Worm (Caenorhabditis elegans): ENCODE data around the gene Y25C1A.2.

ce11 chrII:3078496-3078895 is 33.9 kb upstream of the Y25C1A.2 start, which contains the start of gene copb-1:
- TF ChIP-seq nhr-76 (tag; optimal IDR thresholded peaks at IDR 0.05) (no peak), pha-4 (tag; optimal IDR thresholded peaks at IDR 0.05) (no peak), snpc-4 (tag; optimal IDR thresholded peaks at IDR 0.05) (no peak)

Measured in whole organism, mixed stage, embryonic.